Fruit fly (Drosophila melanogaster) whole organism, embryonic: ENCODE data around the gene Usp1.
A peak's percentile ranks its signal among the peaks of the same experiment; 100 is the strongest.

Experiments
- Antp ChIP-seq: fragments of 200-800 bp; sonication (Bioruptor generic); optimal IDR thresholded peaks from 3 replicates; lab custom pipeline; 2016; ENCODE audit warnings: missing biosample characterization, missing genetic modification characterization
- Blimp-1 ChIP-seq: fragments of 200-800 bp; sonication (Bioruptor generic); optimal IDR thresholded peaks from 3 replicates; lab custom pipeline; 2018; ENCODE audit warnings: missing biosample characterization, missing genetic modification characterization, mild to moderate bottlenecking, moderate library complexity, missing genetic modification reagents
- BtbVII ChIP-seq: fragments of 200-800 bp; sonication (Bioruptor generic); optimal IDR thresholded peaks from 3 replicates; lab custom pipeline; 2017; ENCODE audit warnings: missing biosample characterization, mild to moderate bottlenecking, missing genetic modification characterization
- CG1024 ChIP-seq: fragments of 200-800 bp; sonication (Bioruptor generic); IDR thresholded peaks from 2 replicates; pipeline ENCODE4 v1.3.6; 2022; ENCODE audit warnings: missing biosample characterization, missing genetic modification characterization
- CG10654 ChIP-seq: fragments of 200-800 bp; sonication (Bioruptor generic); optimal IDR thresholded peaks from 2 replicates; lab custom pipeline; 2016; ENCODE audit warnings: missing biosample characterization, missing genetic modification characterization
- CG12744 ChIP-seq: fragments of 200-800 bp; sonication (Bioruptor generic); optimal IDR thresholded peaks from 2 replicates; lab custom pipeline; 2016; ENCODE audit warnings: missing biosample characterization, missing genetic modification characterization
- CG13123 ChIP-seq: fragments of 200-800 bp; sonication (Bioruptor generic); optimal IDR thresholded peaks from 2 replicates; lab custom pipeline; 2016; ENCODE audit warnings: missing biosample characterization, missing genetic modification characterization
- CG13624 ChIP-seq: fragments of 200-800 bp; sonication (Bioruptor generic); optimal IDR thresholded peaks from 2 replicates; lab custom pipeline; 2016; ENCODE audit warnings: missing biosample characterization, missing genetic modification characterization
- CG15696 ChIP-seq: fragments of 200-800 bp; sonication (Bioruptor generic); optimal IDR thresholded peaks from 2 replicates; lab custom pipeline; 2019; ENCODE audit warnings: missing biosample characterization, mild to moderate bottlenecking, missing genetic modification characterization, moderate library complexity
- CG1603 ChIP-seq: fragments of 200-800 bp; sonication (Bioruptor generic); optimal IDR thresholded peaks from 2 replicates; lab custom pipeline; 2019; ENCODE audit warnings: missing biosample characterization, mild to moderate bottlenecking, missing genetic modification characterization, moderate library complexity
- CG17802 ChIP-seq: fragments of 200-800 bp; sonication (Bioruptor generic); optimal IDR thresholded peaks from 2 replicates; lab custom pipeline; 2018; ENCODE audit warnings: missing biosample characterization, mild to moderate bottlenecking, missing genetic modification characterization, moderate library complexity
- CG18476 ChIP-seq: fragments of 200-800 bp; sonication (Bioruptor generic); optimal IDR thresholded peaks from 2 replicates; lab custom pipeline; 2016; ENCODE audit warnings: missing biosample characterization, mild to moderate bottlenecking, missing genetic modification characterization
- CG32772 ChIP-seq: fragments of 200-800 bp; sonication (Bioruptor generic); IDR thresholded peaks from 2 replicates; pipeline ENCODE4 v1.3.6; 2022; ENCODE audit warnings: missing biosample characterization, missing genetic modification characterization
- CG3281 ChIP-seq: fragments of 200-800 bp; sonication (Bioruptor generic); optimal IDR thresholded peaks from 3 replicates; lab custom pipeline; 2017; ENCODE audit warnings: missing biosample characterization, mild to moderate bottlenecking, missing genetic modification characterization
- CG34224 ChIP-seq: fragments of 200-800 bp; sonication (Bioruptor generic); IDR thresholded peaks from 3 replicates; pipeline ENCODE4 v1.3.6; 2022; ENCODE audit warnings: missing biosample characterization, missing genetic modification characterization; ENCODE audit not compliant: partially characterized antibody
- CG3995 ChIP-seq: fragments of 200-800 bp; sonication (Bioruptor generic); optimal IDR thresholded peaks from 3 replicates; lab custom pipeline; 2016; ENCODE audit warnings: missing biosample characterization, missing genetic modification characterization
- CG4707 ChIP-seq: fragments of 200-800 bp; sonication (Bioruptor generic); optimal IDR thresholded peaks from 2 replicates; lab custom pipeline; 2018; ENCODE audit warnings: missing biosample characterization, mild to moderate bottlenecking, missing genetic modification characterization, moderate library complexity
- CG4730 ChIP-seq: fragments of 200-800 bp; sonication (Bioruptor generic); IDR thresholded peaks from 2 replicates; pipeline ENCODE4 v1.3.6; 2022; ENCODE audit warnings: missing biosample characterization, missing genetic modification characterization
- CG7987 ChIP-seq: fragments of 200-800 bp; sonication (Bioruptor generic); optimal IDR thresholded peaks from 2 replicates; lab custom pipeline; 2018; ENCODE audit warnings: missing biosample characterization, mild to moderate bottlenecking, missing genetic modification characterization, moderate library complexity
- CG8944 ChIP-seq: fragments of 200-800 bp; sonication (Bioruptor generic); optimal IDR thresholded peaks from 3 replicates; lab custom pipeline; 2016; ENCODE audit warnings: missing biosample characterization, missing genetic modification characterization
- Doc3 ChIP-seq: fragments of 200-800 bp; sonication (Bioruptor generic); IDR thresholded peaks from 3 replicates; pipeline ENCODE4 v1.3.6; 2022; ENCODE audit warnings: missing biosample characterization, missing genetic modification characterization; ENCODE audit not compliant: partially characterized antibody
- Gug ChIP-seq: fragments of 200-800 bp; sonication (Bioruptor generic); IDR thresholded peaks from 4 replicates; pipeline ENCODE4 v1.3.6; 2022; ENCODE audit warnings: missing biosample characterization, missing genetic modification characterization
- Lim3 ChIP-seq: fragments of 200-800 bp; sonication (Bioruptor generic); IDR thresholded peaks from 2 replicates; pipeline ENCODE4 v1.3.6; 2022; ENCODE audit warnings: missing biosample characterization, missing genetic modification characterization
- Myb ChIP-seq: fragments of 200-800 bp; sonication (Bioruptor generic); optimal IDR thresholded peaks from 2 replicates; lab custom pipeline; 2016; ENCODE audit warnings: missing biosample characterization, missing genetic modification characterization
- NC2α ChIP-seq: fragments of 200-800 bp; sonication (Bioruptor generic); optimal IDR thresholded peaks from 2 replicates; lab custom pipeline; 2016; ENCODE audit warnings: missing biosample characterization, missing genetic modification characterization
- Oaz ChIP-seq: fragments of 200-800 bp; sonication (Bioruptor generic); IDR thresholded peaks from 2 replicates; pipeline ENCODE4 v1.3.6; 2022; ENCODE audit warnings: missing biosample characterization, missing genetic modification characterization
- Sry-β ChIP-seq: fragments of 200-800 bp; sonication (Bioruptor generic); optimal IDR thresholded peaks from 2 replicates; lab custom pipeline; 2018; ENCODE audit warnings: missing biosample characterization, mild to moderate bottlenecking, missing genetic modification characterization, moderate library complexity
- Trl ChIP-seq, 3 experiments: fragments of >200 bp in 2 of 3; fragments of 200-800 bp in 1 of 3; sonication (Bioruptor generic) in 1 of 3; optimal IDR thresholded peaks; 2 replicates in 1 of 3; 3 replicates in 2 of 3; lab custom pipeline; 2016 to 2017; ENCODE audit warnings: missing biosample characterization in 1 of 3, missing genetic modification characterization in 1 of 3
- ac ChIP-seq: fragments of 200-800 bp; sonication (Bioruptor generic); optimal IDR thresholded peaks from 3 replicates; lab custom pipeline; 2017; ENCODE audit warnings: missing biosample characterization, mild to moderate bottlenecking, missing genetic modification characterization
- bab2 ChIP-seq: fragments of 200-800 bp; sonication (Bioruptor generic); optimal IDR thresholded peaks from 2 replicates; lab custom pipeline; 2016; ENCODE audit warnings: missing biosample characterization, missing genetic modification characterization
- bsh ChIP-seq, 2 experiments: fragments of 200-800 bp; sonication (Bioruptor generic); optimal IDR thresholded peaks; 2 replicates each; lab custom pipeline; 2017 to 2018; ENCODE audit warnings: mild to moderate bottlenecking in 2 of 2, missing biosample characterization in 2 of 2, missing genetic modification characterization in 2 of 2, moderate library complexity in 1 of 2
- chinmo ChIP-seq: fragments of 200-800 bp; sonication (Bioruptor generic); IDR thresholded peaks from 4 replicates; pipeline ENCODE4 v1.3.6; 2022; ENCODE audit warnings: missing biosample characterization, missing genetic modification characterization; ENCODE audit not compliant: partially characterized antibody
- fd102C ChIP-seq: fragments of 200-800 bp; sonication (Bioruptor generic); optimal IDR thresholded peaks from 2 replicates; lab custom pipeline; 2018; ENCODE audit warnings: missing biosample characterization, mild to moderate bottlenecking, missing genetic modification characterization, moderate library complexity
- fd64A ChIP-seq: fragments of 200-800 bp; sonication (Bioruptor generic); optimal IDR thresholded peaks from 3 replicates; lab custom pipeline; 2018; ENCODE audit warnings: missing biosample characterization, mild to moderate bottlenecking, missing genetic modification characterization
- fd96Cb ChIP-seq: fragments of 200-800 bp; sonication (Bioruptor generic); optimal IDR thresholded peaks from 2 replicates; lab custom pipeline; 2018; ENCODE audit warnings: missing biosample characterization, mild to moderate bottlenecking, missing genetic modification characterization, moderate library complexity
- gce ChIP-seq: fragments of 200-800 bp; sonication (Bioruptor generic); IDR thresholded peaks from 3 replicates; pipeline ENCODE4 v1.3.6; 2022; ENCODE audit warnings: missing biosample characterization, missing genetic modification characterization
- gfzf ChIP-seq: fragments of 200-800 bp; sonication (Bioruptor generic); optimal IDR thresholded peaks from 2 replicates; lab custom pipeline; 2016; ENCODE audit warnings: missing biosample characterization, mild to moderate bottlenecking, missing genetic modification characterization, moderate library complexity
- insv ChIP-seq, 2 experiments: fragments of 200-800 bp; sonication (Bioruptor generic); optimal IDR thresholded peaks; 3 replicates each; lab custom pipeline; 2016 to 2018; ENCODE audit warnings: missing biosample characterization in 2 of 2, missing genetic modification characterization in 2 of 2
- nmo ChIP-seq: fragments of 200-800 bp; sonication (Bioruptor generic); optimal IDR thresholded peaks from 2 replicates; lab custom pipeline; 2018; ENCODE audit warnings: missing biosample characterization, mild to moderate bottlenecking, missing genetic modification characterization, moderate library complexity
- nom ChIP-seq: fragments of 200-800 bp; sonication (Bioruptor generic); optimal IDR thresholded peaks from 2 replicates; lab custom pipeline; 2017; ENCODE audit warnings: missing biosample characterization, missing genetic modification characterization, mild to moderate bottlenecking, moderate library complexity, missing genetic modification reagents
- odd ChIP-seq: fragments of 200-800 bp; sonication (Bioruptor generic); optimal IDR thresholded peaks from 2 replicates; lab custom pipeline; 2017; ENCODE audit warnings: missing biosample characterization, mild to moderate bottlenecking, missing genetic modification characterization
- peb ChIP-seq: fragments of 200-800 bp; sonication (Bioruptor generic); IDR thresholded peaks from 2 replicates; pipeline ENCODE4 v1.3.6; 2022; ENCODE audit warnings: missing biosample characterization, missing genetic modification characterization
- sc ChIP-seq, 3 experiments: fragments of >200 bp in 2 of 3; fragments of 200-800 bp in 1 of 3; sonication (Bioruptor generic) in 1 of 3; optimal IDR thresholded peaks; 2 replicates in 2 of 3; 3 replicates in 1 of 3; lab custom pipeline; 2017; ENCODE audit warnings: mild to moderate bottlenecking in 1 of 3, missing biosample characterization in 1 of 3, missing genetic modification characterization in 1 of 3, missing genetic modification reagents in 1 of 3
- scrt ChIP-seq: fragments of 200-800 bp; sonication (Bioruptor generic); optimal IDR thresholded peaks from 2 replicates; lab custom pipeline; 2018; ENCODE audit warnings: missing biosample characterization, mild to moderate bottlenecking, missing genetic modification characterization, moderate library complexity
- sens ChIP-seq: fragments of 200-800 bp; sonication (Bioruptor generic); peaks from one replicate; lab custom pipeline; 2016; ENCODE audit warnings: missing biosample characterization, missing genetic modification characterization
- sima ChIP-seq: fragments of 200-800 bp; sonication (Bioruptor generic); optimal IDR thresholded peaks from 2 replicates; lab custom pipeline; 2016; ENCODE audit warnings: missing biosample characterization, missing genetic modification characterization
- sob ChIP-seq: fragments of 200-800 bp; sonication (Bioruptor generic); IDR thresholded peaks from 2 replicates; pipeline ENCODE4 v1.3.6; 2022; ENCODE audit warnings: missing biosample characterization, missing genetic modification characterization
- wek ChIP-seq: fragments of 200-800 bp; sonication (Bioruptor generic); optimal IDR thresholded peaks from 3 replicates; lab custom pipeline; 2018; ENCODE audit warnings: missing biosample characterization, mild to moderate bottlenecking, missing genetic modification characterization, moderate library complexity
- zen2 ChIP-seq: fragments of 200-800 bp; sonication (Bioruptor generic); IDR thresholded peaks from 3 replicates; pipeline ENCODE4 v1.3.6; 2022; ENCODE audit warnings: missing biosample characterization, missing genetic modification characterization; ENCODE audit not compliant: partially characterized antibody

The Usp1 gene

DNA sequence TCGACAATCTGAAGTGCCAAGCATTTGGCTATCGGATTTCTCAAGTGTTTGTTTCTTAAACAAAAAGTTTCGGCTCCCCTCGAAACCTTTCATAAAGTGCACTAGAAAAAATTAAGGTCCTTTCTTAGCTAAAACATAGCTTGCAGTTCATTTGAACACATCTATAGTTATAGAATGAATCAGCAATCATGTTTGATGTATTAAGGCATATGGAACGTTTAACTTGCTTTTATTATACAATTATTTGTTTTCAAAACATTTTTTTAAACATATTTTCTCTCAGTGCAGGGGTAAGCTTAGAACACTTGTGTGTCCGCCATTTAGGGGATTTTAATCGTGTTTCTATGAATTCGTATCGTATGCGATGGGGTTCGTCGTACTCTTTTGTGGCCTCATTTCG, 45.6 kb downstream of the Usp1 start (continued):
- TF ChIP-seq CG7987 (GFP tag; lab: Kevin White, UChicago) (no peak), bab2 (GFP tag; lab: Kevin White, UChicago) (peak; percentile 33), Gug (GFP tag; lab: Robert Waterston, UW) (no peak), sens (GFP tag; lab: Kevin White, UChicago) (peak; percentile 97), wek (GFP tag; lab: Kevin White, UChicago) (no peak), CG4730 (GFP tag; lab: Robert Waterston, UW) (no peak), fd96Cb (tag; lab: Kevin White, UChicago) (peak; percentile 78), Oaz (GFP tag; lab: Robert Waterston, UW) (no peak), CG12744 (GFP tag; lab: Kevin White, UChicago) (peak; percentile 13), CG13123 (GFP tag; lab: Kevin White, UChicago) (peak; percentile 40), CG3995 (GFP tag; lab: Kevin White, UChicago) (no peak), odd (GFP tag; lab: Kevin White, UChicago) (peak; percentile 48), fd64A (GFP tag; lab: Kevin White, UChicago) (peak; percentile 17), Sry-β (GFP tag; lab: Kevin White, UChicago) (peak; percentile 17), Trl (optimal IDR thresholded peaks at IDR 0.05; lab: Kevin White, UChicago) (no peak), Trl (GFP tag; optimal IDR thresholded peaks at IDR 0.05; lab: Kevin White, UChicago) (peak; percentile 14), CG8944 (GFP tag; lab: Kevin White, UChicago) (peak; percentile 23), sc (optimal IDR thresholded peaks at IDR 0.05; lab: Kevin White, UChicago) (no peak), sc (GFP tag; optimal IDR thresholded peaks at IDR 0.05; lab: Kevin White, UChicago) (peak; percentile 76), NC2α (GFP tag; lab: Kevin White, UChicago) (peak; percentile 53), BtbVII (no peak), CG17802 (tag; lab: Kevin White, UChicago) (peak; percentile 28), zen2 (GFP tag; lab: Robert Waterston, UW) (no peak), chinmo (GFP tag; lab: Robert Waterston, UW) (no peak), gce (no peak), CG32772 (peak; percentile 49; the same call in 1 of the 2 replicates), ac (no peak), nom (GFP tag; lab: Kevin White, UChicago) (no peak), CG4707 (peak; percentile 68), Lim3 (GFP tag; lab: Robert Waterston, UW) (no peak), Doc3 (GFP tag; lab: Robert Waterston, UW) (no peak), peb (GFP tag; lab: Robert Waterston, UW) (peak; percentile 39; the same call in 1 of the 2 replicates), CG3281 (peak; percentile 12), Blimp-1 (GFP tag; lab: Kevin White, UChicago) (peak; percentile 83), sob (GFP tag; lab: Robert Waterston, UW) (peak; percentile 44; the same call in 1 of the 2 replicates), gfzf (GFP tag; lab: Kevin White, UChicago) (no peak), sima (no peak), fd102C (no peak), insv (GFP tag; optimal IDR thresholded peaks at IDR 0.05; lab: Kevin White, UChicago) (no peak), CG34224 (GFP tag; lab: Robert Waterston, UW) (no peak), CG18476 (peak; percentile 47), CG15696 (tag; lab: Kevin White, UChicago) (peak; percentile 32), CG10654 (GFP tag; lab: Kevin White, UChicago) (peak; percentile 43), CG1603 (peak; percentile 56), scrt (peak; percentile 33), bsh (GFP tag; optimal IDR thresholded peaks at IDR 0.05; lab: Kevin White, UChicago) (peak in 1 of 2 experiments; percentile 92), Myb (GFP tag; lab: Kevin White, UChicago) (peak; percentile 14), Antp (peak; percentile 24), CG13624 (GFP tag; lab: Kevin White, UChicago) (peak; percentile 33), nmo (GFP tag; lab: Kevin White, UChicago) (peak; percentile 62), CG1024 (0 out of 2 replicates have a peak, but pooled peaks have one; percentile 33)
